Worm (Caenorhabditis elegans): ENCODE results near the gene Y39A1A.24.

DNA sequence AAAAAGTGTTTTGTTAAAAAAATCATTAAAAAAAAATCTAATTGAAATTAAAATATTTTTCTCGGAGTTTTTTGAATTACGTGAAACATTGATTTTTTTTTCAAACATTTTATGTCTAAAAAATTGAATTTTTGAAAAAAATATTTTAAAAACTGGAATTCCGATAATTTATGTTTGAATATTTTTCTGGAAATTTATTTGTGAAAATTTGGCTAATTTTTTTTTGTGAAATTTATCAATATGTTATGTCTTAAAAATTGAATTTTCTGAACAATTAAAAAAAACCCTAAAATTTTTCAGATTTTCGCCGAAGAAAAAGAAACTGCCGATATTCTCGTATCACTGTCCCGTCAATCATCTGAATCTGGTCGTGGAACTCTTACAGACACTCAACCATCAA is at the start of gene Y39A1A.24:
- no peak for TF ChIP-seq flt-1 (GFP tag; IDR thresholded peaks at IDR 0.05)
- no peak for TF ChIP-seq ama-1 (optimal IDR thresholded peaks at IDR 0.05)
- TF ChIP-seq ets-7 (tag; optimal IDR thresholded peaks at IDR 0.05) = no peak
- no peak for TF ChIP-seq hmbx-1 (tag; optimal IDR thresholded peaks at IDR 0.05)
- TF ChIP-seq F13C5.2 (tag; optimal IDR thresholded peaks at IDR 0.05) = no peak
- TF ChIP-seq ceh-13 (GFP tag; optimal IDR thresholded peaks at IDR 0.05) = no peak
- TF ChIP-seq aly-1 (tag; optimal IDR thresholded peaks at IDR 0.05) = no peak
- TF ChIP-seq tbx-11 (GFP tag; IDR thresholded peaks at IDR 0.05) = no peak
